Fruit fly (Drosophila melanogaster) whole organism, embryonic: ENCODE results near the gene Etl1.

Source experiments
- BEAF-32 ChIP-seq: fragments of 200-800 bp; sonication (Bioruptor generic); optimal IDR thresholded peaks from 3 replicates; lab custom pipeline; 2017; ENCODE audit warnings: missing biosample characterization, missing genetic modification characterization, mild to moderate bottlenecking, moderate library complexity, missing genetic modification reagents
- Blimp-1 ChIP-seq: fragments of 200-800 bp; sonication (Bioruptor generic); optimal IDR thresholded peaks from 3 replicates; lab custom pipeline; 2018; ENCODE audit warnings: missing biosample characterization, missing genetic modification characterization, mild to moderate bottlenecking, moderate library complexity, missing genetic modification reagents
- CG10959 ChIP-seq: fragments of 200-800 bp; sonication (Bioruptor generic); IDR thresholded peaks from 2 replicates; pipeline ENCODE4 v1.3.6; 2022; ENCODE audit warnings: missing biosample characterization, missing genetic modification characterization
- CG11247 ChIP-seq: fragments of 200-800 bp; sonication (Bioruptor generic); IDR thresholded peaks from 2 replicates; pipeline ENCODE4 v1.3.6; 2022; ENCODE audit warnings: missing biosample characterization, missing genetic modification characterization
- CG11456 ChIP-seq: fragments of 200-800 bp; sonication (Bioruptor generic); IDR thresholded peaks from 3 replicates; pipeline ENCODE4 v1.3.6; 2022; ENCODE audit warnings: missing biosample characterization, missing genetic modification characterization
- CG11695 ChIP-seq: fragments of 200-800 bp; sonication (Bioruptor generic); IDR thresholded peaks from 3 replicates; pipeline ENCODE4 v1.3.6; 2022; ENCODE audit warnings: missing biosample characterization, missing genetic modification characterization
- CG13123 ChIP-seq: fragments of 200-800 bp; sonication (Bioruptor generic); optimal IDR thresholded peaks from 2 replicates; lab custom pipeline; 2016; ENCODE audit warnings: missing biosample characterization, missing genetic modification characterization
- CG15479 ChIP-seq: fragments of 200-800 bp; sonication (Bioruptor generic); optimal IDR thresholded peaks from 3 replicates; lab custom pipeline; 2019; ENCODE audit warnings: missing biosample characterization, mild to moderate bottlenecking, missing genetic modification characterization, moderate library complexity
- CG15601 ChIP-seq: fragments of 200-800 bp; sonication (Bioruptor generic); optimal IDR thresholded peaks from 3 replicates; lab custom pipeline; 2019; ENCODE audit warnings: missing biosample characterization, mild to moderate bottlenecking, missing genetic modification characterization, moderate library complexity
- CG17361 ChIP-seq: fragments of 200-800 bp; sonication (Bioruptor generic); IDR thresholded peaks from 3 replicates; pipeline ENCODE4 v1.3.6; 2022; ENCODE audit warnings: missing biosample characterization, missing genetic modification characterization
- CG17802 ChIP-seq: fragments of 200-800 bp; sonication (Bioruptor generic); optimal IDR thresholded peaks from 2 replicates; lab custom pipeline; 2018; ENCODE audit warnings: missing biosample characterization, mild to moderate bottlenecking, missing genetic modification characterization, moderate library complexity
- CG18011 ChIP-seq: fragments of 200-800 bp; sonication (Bioruptor generic); optimal IDR thresholded peaks from 2 replicates; lab custom pipeline; 2017; ENCODE audit warnings: missing biosample characterization, missing genetic modification characterization, mild to moderate bottlenecking, moderate library complexity, missing genotype
- CG2875 ChIP-seq: fragments of 200-800 bp; sonication (Bioruptor generic); optimal IDR thresholded peaks from 2 replicates; lab custom pipeline; 2017; ENCODE audit warnings: missing biosample characterization, mild to moderate bottlenecking, missing genetic modification characterization, missing genetic modification reagents
- CG2889 ChIP-seq: fragments of 200-800 bp; sonication (Bioruptor generic); IDR thresholded peaks from 3 replicates; pipeline ENCODE4 v1.3.6; 2022; ENCODE audit warnings: missing biosample characterization, missing genetic modification characterization
- CG30403 ChIP-seq: fragments of 200-800 bp; sonication (Bioruptor generic); optimal IDR thresholded peaks from 3 replicates; lab custom pipeline; 2016; ENCODE audit warnings: missing biosample characterization, missing genetic modification characterization
- CG31224 ChIP-seq: fragments of 200-800 bp; sonication (Bioruptor generic); IDR thresholded peaks from 2 replicates; pipeline ENCODE4 v1.3.6; 2022; ENCODE audit warnings: missing biosample characterization, missing genetic modification characterization
- CG6254 ChIP-seq: fragments of 200-800 bp; sonication (Bioruptor generic); optimal IDR thresholded peaks from 3 replicates; lab custom pipeline; 2017; ENCODE audit warnings: mild to moderate bottlenecking, missing biosample characterization, missing genetic modification reagents, missing genetic modification characterization
- CG6272 ChIP-seq: fragments of 200-800 bp; sonication (Bioruptor generic); IDR thresholded peaks from 2 replicates; pipeline ENCODE4 v1.3.6; 2022; ENCODE audit warnings: missing biosample characterization, missing genetic modification characterization
- CG7786 ChIP-seq: fragments of 200-800 bp; sonication (Bioruptor generic); optimal IDR thresholded peaks from 2 replicates; lab custom pipeline; 2016; ENCODE audit warnings: missing biosample characterization, missing genetic modification characterization
- CG7839 ChIP-seq: fragments of 200-800 bp; sonication (Bioruptor generic); optimal IDR thresholded peaks from 3 replicates; lab custom pipeline; 2018; ENCODE audit warnings: missing biosample characterization, mild to moderate bottlenecking, missing genetic modification characterization, moderate library complexity
- CG8290 ChIP-seq, 3 experiments: fragments of 200-800 bp; sonication (Bioruptor generic); optimal IDR thresholded peaks; 2 replicates each; lab custom pipeline; 2016 to 2019; ENCODE audit warnings: missing biosample characterization in 3 of 3, missing genetic modification characterization in 3 of 3, mild to moderate bottlenecking in 2 of 3, moderate library complexity in 1 of 3
- CG8765 ChIP-seq: fragments of 200-800 bp; sonication (Bioruptor generic); IDR thresholded peaks from 2 replicates; pipeline ENCODE4 v1.3.6; 2022; ENCODE audit warnings: missing biosample characterization, missing genetic modification characterization
- CG9727 ChIP-seq: fragments of 200-800 bp; sonication (Bioruptor generic); optimal IDR thresholded peaks from 3 replicates; lab custom pipeline; 2017; ENCODE audit warnings: missing biosample characterization, mild to moderate bottlenecking, missing genetic modification characterization
- CrebB ChIP-seq: fragments of 200-800 bp; sonication (Bioruptor generic); optimal IDR thresholded peaks from 3 replicates; lab custom pipeline; 2018; ENCODE audit warnings: missing biosample characterization, mild to moderate bottlenecking, missing genetic modification characterization
- Dbx ChIP-seq: fragments of 200-800 bp; sonication (Bioruptor generic); IDR thresholded peaks from 3 replicates; pipeline ENCODE4 v1.3.6; 2022; ENCODE audit warnings: missing biosample characterization, missing genetic modification characterization
- Dip2 ChIP-seq: fragments of 200-800 bp; sonication (Bioruptor generic); IDR thresholded peaks from 2 replicates; pipeline ENCODE4 v1.3.6; 2022; ENCODE audit warnings: missing biosample characterization, missing genetic modification characterization
- Ets65A ChIP-seq: fragments of 200-800 bp; sonication (Bioruptor generic); peaks from one replicate; lab custom pipeline; 2016; ENCODE audit warnings: missing biosample characterization, missing genetic modification characterization
- Hr3 ChIP-seq: fragments of 200-800 bp; sonication (Bioruptor generic); optimal IDR thresholded peaks from 3 replicates; lab custom pipeline; 2016; ENCODE audit warnings: missing biosample characterization, missing genetic modification characterization
- Lpt ChIP-seq: fragments of >200 bp; optimal IDR thresholded peaks from 2 replicates; lab custom pipeline; 2018; ENCODE audit warnings: missing biosample characterization, missing genetic modification characterization
- MESR4 ChIP-seq: fragments of 200-800 bp; sonication (Bioruptor generic); optimal IDR thresholded peaks from 2 replicates; lab custom pipeline; 2018; ENCODE audit warnings: missing biosample characterization, mild to moderate bottlenecking, missing genetic modification characterization, moderate library complexity
- Nf-YA ChIP-seq: fragments of 200-800 bp; sonication (Bioruptor generic); IDR thresholded peaks from 2 replicates; pipeline ENCODE4 v1.3.6; 2022; ENCODE audit warnings: missing biosample characterization, missing genetic modification characterization
- Sin3A ChIP-seq: fragments of >200 bp; optimal IDR thresholded peaks from 2 replicates; lab custom pipeline; 2018
- Six4 ChIP-seq: fragments of 200-800 bp; sonication (Bioruptor generic); optimal IDR thresholded peaks from 2 replicates; lab custom pipeline; 2016; ENCODE audit warnings: missing biosample characterization, missing genetic modification characterization
- Sry-β ChIP-seq: fragments of 200-800 bp; sonication (Bioruptor generic); optimal IDR thresholded peaks from 2 replicates; lab custom pipeline; 2018; ENCODE audit warnings: missing biosample characterization, mild to moderate bottlenecking, missing genetic modification characterization, moderate library complexity
- ash1 ChIP-seq: fragments of 200-800 bp; sonication (Bioruptor generic); optimal IDR thresholded peaks from 2 replicates; lab custom pipeline; 2018; ENCODE audit warnings: missing biosample characterization, mild to moderate bottlenecking, missing genetic modification characterization
- bowl ChIP-seq: fragments of 200-800 bp; sonication (Bioruptor generic); IDR thresholded peaks from 2 replicates; pipeline ENCODE4 v1.3.6; 2022; ENCODE audit warnings: missing biosample characterization, missing genetic modification characterization
- br ChIP-seq: fragments of >200 bp; optimal IDR thresholded peaks from 2 replicates; lab custom pipeline; 2017
- chinmo ChIP-seq: fragments of 200-800 bp; sonication (Bioruptor generic); IDR thresholded peaks from 4 replicates; pipeline ENCODE4 v1.3.6; 2022; ENCODE audit warnings: missing biosample characterization, missing genetic modification characterization; ENCODE audit not compliant: partially characterized antibody
- corto ChIP-seq: fragments of 200-800 bp; sonication (Bioruptor generic); optimal IDR thresholded peaks from 2 replicates; lab custom pipeline; 2016; ENCODE audit warnings: missing biosample characterization, mild to moderate bottlenecking, missing genetic modification characterization, moderate library complexity
- dmrt11E ChIP-seq: fragments of 200-800 bp; sonication (Bioruptor generic); optimal IDR thresholded peaks from 3 replicates; lab custom pipeline; 2018; ENCODE audit warnings: missing biosample characterization, mild to moderate bottlenecking, missing genetic modification characterization, moderate library complexity
- gcm2 ChIP-seq: fragments of 200-800 bp; sonication (Bioruptor generic); optimal IDR thresholded peaks from 2 replicates; lab custom pipeline; 2016; ENCODE audit warnings: missing biosample characterization, missing genetic modification characterization
- nom ChIP-seq: fragments of 200-800 bp; sonication (Bioruptor generic); optimal IDR thresholded peaks from 2 replicates; lab custom pipeline; 2017; ENCODE audit warnings: missing biosample characterization, missing genetic modification characterization, mild to moderate bottlenecking, moderate library complexity, missing genetic modification reagents
- peb ChIP-seq: fragments of 200-800 bp; sonication (Bioruptor generic); IDR thresholded peaks from 2 replicates; pipeline ENCODE4 v1.3.6; 2022; ENCODE audit warnings: missing biosample characterization, missing genetic modification characterization
- sens ChIP-seq: fragments of 200-800 bp; sonication (Bioruptor generic); peaks from one replicate; lab custom pipeline; 2016; ENCODE audit warnings: missing biosample characterization, missing genetic modification characterization
- seq ChIP-seq: fragments of 200-800 bp; sonication (Bioruptor generic); IDR thresholded peaks from 2 replicates; pipeline ENCODE4 v1.3.6; 2022; ENCODE audit warnings: missing biosample characterization, missing genetic modification characterization
- slou ChIP-seq: fragments of 200-800 bp; sonication (Bioruptor generic); optimal IDR thresholded peaks from 3 replicates; lab custom pipeline; 2016; ENCODE audit warnings: missing biosample characterization, missing genetic modification characterization
- so ChIP-seq: fragments of 200-800 bp; sonication (Bioruptor generic); IDR thresholded peaks from 3 replicates; pipeline ENCODE4 v1.3.6; 2022; ENCODE audit warnings: missing biosample characterization, missing genetic modification characterization
- sob ChIP-seq: fragments of 200-800 bp; sonication (Bioruptor generic); IDR thresholded peaks from 2 replicates; pipeline ENCODE4 v1.3.6; 2022; ENCODE audit warnings: missing biosample characterization, missing genetic modification characterization
- ssp ChIP-seq: fragments of 200-800 bp; sonication (Bioruptor generic); IDR thresholded peaks from 2 replicates; pipeline ENCODE4 v1.3.6; 2022; ENCODE audit warnings: missing biosample characterization, missing genetic modification characterization
- tgo ChIP-seq: fragments of 200-800 bp; sonication (Bioruptor generic); IDR thresholded peaks from 3 replicates; pipeline ENCODE4 v1.3.6; 2022; ENCODE audit warnings: missing biosample characterization, missing genetic modification characterization
- trh ChIP-seq: fragments of 200-800 bp; sonication (Bioruptor generic); optimal IDR thresholded peaks from 2 replicates; lab custom pipeline; 2016; ENCODE audit warnings: missing biosample characterization, missing genetic modification characterization
- tx ChIP-seq: fragments of 200-800 bp; sonication (Bioruptor generic); optimal IDR thresholded peaks from 2 replicates; lab custom pipeline; 2016; ENCODE audit warnings: missing biosample characterization, missing genetic modification characterization

Gene Etl1

DNA sequence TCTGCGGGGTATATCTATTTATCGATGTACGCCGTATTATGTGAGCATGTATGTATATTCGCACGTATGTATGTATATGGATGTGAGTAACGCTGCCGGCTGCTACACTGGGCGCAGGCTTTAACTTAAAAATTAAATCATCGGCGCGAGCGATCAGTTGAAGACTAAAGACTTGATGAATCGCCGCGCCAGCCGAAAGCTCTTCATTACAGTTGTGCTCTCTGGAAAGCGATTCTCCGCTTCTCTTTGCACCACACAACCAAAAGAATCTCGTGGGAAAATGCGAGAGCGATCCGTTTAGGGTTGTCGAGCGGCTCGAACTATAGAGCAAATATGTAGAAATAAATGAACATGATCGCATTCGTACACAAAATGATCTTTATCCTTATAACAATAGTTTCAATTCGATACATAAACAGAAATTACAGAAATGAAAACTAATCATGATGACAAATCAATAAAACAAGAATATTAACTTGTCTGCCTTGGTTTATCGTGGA, 3.9 kb downstream of the Etl1 start, which contains the start of gene CG13124 (continued):
- TF ChIP-seq sens (GFP tag; lab: Kevin White, UChicago) (peak; percentile 84), BEAF-32 (GFP tag; lab: Kevin White, UChicago) (no peak), sob (GFP tag; lab: Robert Waterston, UW) (no peak), CG15479 (GFP tag; lab: Kevin White, UChicago) (no peak), Dip2 (GFP tag; lab: Robert Waterston, UW) (no peak), tx (GFP tag; lab: Kevin White, UChicago) (no peak), CG6272 (GFP tag; lab: Robert Waterston, UW) (no peak), Ets65A (no peak), CG30403 (GFP tag; lab: Kevin White, UChicago) (no peak), Blimp-1 (GFP tag; lab: Kevin White, UChicago) (no peak), Six4 (GFP tag; lab: Kevin White, UChicago) (no peak), ssp (no peak), CG13123 (no peak), CG17361 (no peak), gcm2 (GFP tag; lab: Kevin White, UChicago) (no peak), CG7786 (GFP tag; lab: Kevin White, UChicago) (no peak), CG2875 (no peak), br (no peak), trh (GFP tag; lab: Kevin White, UChicago) (no peak), Sry-β (no peak), bowl (no peak), CG8765 (GFP tag; lab: Robert Waterston, UW) (no peak), CG31224 (GFP tag; lab: Robert Waterston, UW) (no peak), so (GFP tag; lab: Robert Waterston, UW) (peak; percentile 61; the same call in 1 of the 3 replicates), Dbx (GFP tag; lab: Robert Waterston, UW) (peak; percentile 42; the same call in 1 of the 3 replicates), CG11456 (no peak), CG2889 (GFP tag; lab: Robert Waterston, UW) (no peak), CG17802 (no peak), CG8290 (GFP tag; optimal IDR thresholded peaks at IDR 0.05; lab: Kevin White, UChicago) (no peak), CG8290 (tag; optimal IDR thresholded peaks at IDR 0.05; lab: Kevin White, UChicago) (peak in 1 of 2 experiments; percentile 46), ash1 (GFP tag; lab: Kevin White, UChicago) (no peak), seq (GFP tag; lab: Robert Waterston, UW) (no peak; the same call in 1 of the 2 replicates), CG6254 (GFP tag; lab: Kevin White, UChicago) (no peak), CG7839 (tag; lab: Kevin White, UChicago) (peak; percentile 24), Hr3 (GFP tag; lab: Kevin White, UChicago) (no peak), CG15601 (tag; lab: Kevin White, UChicago) (no peak), dmrt11E (no peak), slou (GFP tag; lab: Kevin White, UChicago) (no peak), nom (GFP tag; lab: Kevin White, UChicago) (peak; percentile 61), corto (no peak), peb (GFP tag; lab: Robert Waterston, UW) (no peak), chinmo (GFP tag; lab: Robert Waterston, UW) (peak; percentile 80; the same call in 1 of the 4 replicates), CG9727 (GFP tag; lab: Kevin White, UChicago) (no peak), Sin3A (lab: Kevin White, UChicago) (no peak), Nf-YA (GFP tag; lab: Robert Waterston, UW) (no peak), Lpt (GFP tag; lab: Kevin White, UChicago) (no peak), CG11695 (peak; percentile 23; the same call in 1 of the 3 replicates), CG11247 (GFP tag; lab: Robert Waterston, UW) (no peak), MESR4 (GFP tag; lab: Kevin White, UChicago) (peak; percentile 5), CrebB (tag; lab: Kevin White, UChicago) (peak; percentile 44), CG18011 (GFP tag; lab: Kevin White, UChicago) (no peak), CG10959 (GFP tag; lab: Robert Waterston, UW) (no peak), tgo (GFP tag; lab: Robert Waterston, UW) (no peak)
